Fruit fly (Drosophila melanogaster) whole organism, prepupa: ENCODE results near the gene CG10171.

ENCODE experiments used
- Blimp-1 ChIP-seq: fragments of 200-800 bp; sonication (Bioruptor generic); optimal IDR thresholded peaks from 3 replicates; lab custom pipeline; 2017; ENCODE audit warnings: missing biosample characterization, missing genetic modification characterization, mild to moderate bottlenecking, moderate library complexity, missing genetic modification reagents
- CG11294 ChIP-seq: fragments of 200-800 bp; sonication (Bioruptor generic); IDR thresholded peaks from 2 replicates; pipeline ENCODE4 v1.3.6; 2022; ENCODE audit warnings: missing biosample characterization, missing genetic modification characterization
- CG11902 ChIP-seq: fragments of 200-800 bp; sonication (Bioruptor generic); optimal IDR thresholded peaks from 3 replicates; lab custom pipeline; 2016; ENCODE audit warnings: missing biosample characterization, missing genetic modification characterization
- CG1621 ChIP-seq: fragments of 200-800 bp; sonication (Bioruptor generic); optimal IDR thresholded peaks from 3 replicates; lab custom pipeline; 2018; ENCODE audit warnings: missing biosample characterization, mild to moderate bottlenecking, missing genetic modification characterization
- CG16779 ChIP-seq: fragments of 200-800 bp; sonication (Bioruptor generic); optimal IDR thresholded peaks from 3 replicates; lab custom pipeline; 2017; ENCODE audit warnings: missing biosample characterization, mild to moderate bottlenecking, missing genetic modification characterization
- CG31627 ChIP-seq: fragments of 200-800 bp; sonication (Bioruptor generic); optimal IDR thresholded peaks from 3 replicates; lab custom pipeline; 2016; ENCODE audit warnings: missing biosample characterization, missing genetic modification characterization
- CG32006 ChIP-seq: fragments of 200-800 bp; sonication (Bioruptor generic); optimal IDR thresholded peaks from 3 replicates; lab custom pipeline; 2017; ENCODE audit warnings: missing biosample characterization, mild to moderate bottlenecking, missing genetic modification characterization
- CG34406 ChIP-seq: fragments of 200-800 bp; sonication (Bioruptor generic); optimal IDR thresholded peaks from 3 replicates; lab custom pipeline; 2016; ENCODE audit warnings: missing biosample characterization, missing genetic modification characterization
- CG3919 ChIP-seq: fragments of 200-800 bp; sonication (Bioruptor generic); optimal IDR thresholded peaks from 3 replicates; lab custom pipeline; 2016; ENCODE audit warnings: missing biosample characterization, missing genetic modification characterization
- CG4318 ChIP-seq: fragments of 200-800 bp; sonication (Bioruptor generic); optimal IDR thresholded peaks from 3 replicates; lab custom pipeline; 2017; ENCODE audit warnings: missing biosample characterization, mild to moderate bottlenecking, missing genetic modification characterization
- CG6276 ChIP-seq: fragments of 200-800 bp; sonication (Bioruptor generic); optimal IDR thresholded peaks from 2 replicates; lab custom pipeline; 2017; ENCODE audit warnings: missing biosample characterization, mild to moderate bottlenecking, missing genetic modification characterization
- CG6792 ChIP-seq: fragments of 200-800 bp; sonication (Bioruptor generic); optimal IDR thresholded peaks from 3 replicates; lab custom pipeline; 2016; ENCODE audit warnings: missing biosample characterization, missing genetic modification characterization
- CG6854 ChIP-seq: fragments of 200-800 bp; sonication (Bioruptor generic); optimal IDR thresholded peaks from 2 replicates; lab custom pipeline; 2017; ENCODE audit warnings: missing biosample characterization, mild to moderate bottlenecking, missing genetic modification characterization
- CG8319 ChIP-seq: fragments of 200-800 bp; sonication (Bioruptor generic); optimal IDR thresholded peaks from 3 replicates; lab custom pipeline; 2016; ENCODE audit warnings: missing biosample characterization, missing genetic modification characterization
- Eip75B ChIP-seq: fragments of 200-800 bp; sonication (Bioruptor generic); optimal IDR thresholded peaks from 3 replicates; lab custom pipeline; 2016; ENCODE audit warnings: missing biosample characterization, missing genetic modification characterization
- Eip78C ChIP-seq: fragments of 200-800 bp; sonication (Bioruptor generic); peaks from one replicate; lab custom pipeline; 2016; ENCODE audit warnings: missing biosample characterization, missing genetic modification characterization
- Gug ChIP-seq: fragments of 200-800 bp; sonication (Bioruptor generic); IDR thresholded peaks from 2 replicates; pipeline ENCODE4 v1.3.6; 2022; ENCODE audit warnings: missing biosample characterization, missing genetic modification characterization
- Hr38 ChIP-seq: sonication (Bioruptor generic); optimal IDR thresholded peaks from 2 replicates; lab custom pipeline; 2016; ENCODE audit warnings: missing biosample characterization, missing genetic modification characterization
- Hr39 ChIP-seq: fragments of 200-800 bp; sonication (Bioruptor generic); optimal IDR thresholded peaks from 2 replicates; lab custom pipeline; 2016; ENCODE audit warnings: missing biosample characterization, missing genetic modification characterization
- Lpt ChIP-seq: fragments of 200-800 bp; sonication (Bioruptor generic); optimal IDR thresholded peaks from 3 replicates; lab custom pipeline; 2016; ENCODE audit warnings: missing biosample characterization, missing genetic modification characterization
- OdsH ChIP-seq: fragments of 200-800 bp; sonication (Bioruptor generic); optimal IDR thresholded peaks from 3 replicates; lab custom pipeline; 2016; ENCODE audit warnings: missing biosample characterization, missing genetic modification characterization
- Sox102F ChIP-seq: fragments of 200-800 bp; sonication (Bioruptor generic); optimal IDR thresholded peaks from 2 replicates; lab custom pipeline; 2016; ENCODE audit warnings: missing biosample characterization, mild to moderate bottlenecking, missing genetic modification characterization
- Sox14 ChIP-seq: fragments of 200-800 bp; sonication (Bioruptor generic); optimal IDR thresholded peaks from 3 replicates; lab custom pipeline; 2016; ENCODE audit warnings: missing biosample characterization, missing genetic modification characterization
- Sox15 ChIP-seq: fragments of 200-800 bp; sonication (Bioruptor generic); optimal IDR thresholded peaks from 3 replicates; lab custom pipeline; 2016; ENCODE audit warnings: missing biosample characterization, missing genetic modification characterization
- cyc ChIP-seq: fragments of 200-800 bp; sonication (Bioruptor generic); optimal IDR thresholded peaks from 3 replicates; lab custom pipeline; 2016; ENCODE audit warnings: missing biosample characterization, missing genetic modification characterization
- dsx ChIP-seq: fragments of 200-800 bp; optimal IDR thresholded peaks from 3 replicates; lab custom pipeline; 2019; ENCODE audit warnings: missing biosample characterization, mild to moderate bottlenecking, missing genetic modification characterization, moderate library complexity; ENCODE audit not compliant: poor library complexity, severe bottlenecking
- eg ChIP-seq: fragments of 200-800 bp; sonication (Bioruptor generic); IDR thresholded peaks from 3 replicates; pipeline ENCODE4 v1.3.6; 2022; ENCODE audit warnings: missing biosample characterization, missing genetic modification characterization
- esn ChIP-seq: fragments of 200-800 bp; sonication (Bioruptor generic); optimal IDR thresholded peaks from 2 replicates; lab custom pipeline; 2016; ENCODE audit warnings: missing biosample characterization, mild to moderate bottlenecking, missing genetic modification characterization, moderate library complexity
- fd85E ChIP-seq: fragments of 200-800 bp; sonication (Bioruptor generic); optimal IDR thresholded peaks from 3 replicates; lab custom pipeline; 2016; ENCODE audit warnings: missing biosample characterization, missing genetic modification characterization
- fkh ChIP-seq: fragments of 200-800 bp; sonication (Bioruptor generic); optimal IDR thresholded peaks from 3 replicates; lab custom pipeline; 2017; ENCODE audit warnings: missing biosample characterization, mild to moderate bottlenecking, missing genetic modification characterization, moderate library complexity
- pdm3 ChIP-seq: fragments of 200-800 bp; sonication (Bioruptor generic); optimal IDR thresholded peaks from 3 replicates; lab custom pipeline; 2016; ENCODE audit warnings: missing biosample characterization, missing genetic modification characterization
- ss ChIP-seq, 2 experiments: fragments of 200-800 bp; sonication (Bioruptor generic); optimal IDR thresholded peaks; 2 replicates in 1 of 2; 3 replicates in 1 of 2; lab custom pipeline; 2017 to 2018; ENCODE audit warnings: mild to moderate bottlenecking in 2 of 2, missing biosample characterization in 2 of 2, missing genetic modification characterization in 2 of 2, moderate library complexity in 1 of 2
- svp ChIP-seq: fragments of 200-800 bp; sonication (Bioruptor generic); peaks from one replicate; lab custom pipeline; 2016; ENCODE audit warnings: missing biosample characterization, missing genetic modification characterization
- topi ChIP-seq: fragments of 200-800 bp; sonication (Bioruptor generic); optimal IDR thresholded peaks from 3 replicates; lab custom pipeline; 2016; ENCODE audit warnings: missing biosample characterization, missing genetic modification characterization
- vri ChIP-seq: fragments of 200-800 bp; sonication (Bioruptor generic); optimal IDR thresholded peaks from 3 replicates; lab custom pipeline; 2016; ENCODE audit warnings: missing biosample characterization, mild to moderate bottlenecking, missing genetic modification characterization

Gene CG10171

DNA sequence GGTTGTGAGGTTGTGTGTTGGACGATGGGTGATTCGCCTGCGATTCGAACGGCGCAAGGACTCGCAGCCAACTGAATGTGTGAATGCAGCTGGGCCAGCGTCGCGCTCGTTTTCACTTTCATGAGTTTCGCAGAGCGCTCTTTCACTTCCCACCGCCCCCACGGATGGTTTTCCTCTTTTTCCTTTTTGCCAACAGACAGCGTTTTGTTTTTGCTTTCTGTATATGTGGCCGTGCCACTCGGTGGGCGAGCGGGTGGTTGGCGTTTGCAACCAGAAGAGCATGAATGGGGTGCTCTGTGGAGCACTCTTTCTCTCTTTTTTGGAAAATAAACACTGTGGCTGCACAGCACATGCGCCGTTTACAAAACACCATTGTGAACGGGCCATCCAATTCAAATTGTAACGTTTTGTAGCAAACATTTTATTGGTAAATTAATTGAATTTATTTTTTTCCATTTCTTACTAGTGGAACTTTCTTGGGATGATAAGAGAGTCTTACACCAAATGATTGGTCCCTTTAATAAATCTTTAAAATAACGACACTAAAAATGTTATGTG, 47.5 kb upstream of the CG10171 start, which contains the start of gene CG10713 (continued):
- TF ChIP-seq CG11902 (GFP tag; lab: Kevin White, UChicago) = no peak
- peak; percentile 47 for TF ChIP-seq Lpt (GFP tag; lab: Kevin White, UChicago)
- peak; percentile 87 for TF ChIP-seq eg
- no peak for TF ChIP-seq cyc (GFP tag; lab: Kevin White, UChicago)
- no peak for TF ChIP-seq CG6792 (GFP tag; lab: Kevin White, UChicago)
- TF ChIP-seq CG32006 = peak; percentile 61
- no peak for TF ChIP-seq pdm3 (GFP tag; lab: Kevin White, UChicago)
- peak; percentile 35 for TF ChIP-seq Eip78C (GFP tag; lab: Kevin White, UChicago)
- no peak; the same call in 1 of the 2 replicates for TF ChIP-seq CG11294 (GFP tag; lab: Robert Waterston, UW)
- no peak for TF ChIP-seq CG8319 (GFP tag; lab: Kevin White, UChicago)
- TF ChIP-seq Hr38 = no peak
- TF ChIP-seq vri (GFP tag; lab: Kevin White, UChicago) = no peak
- TF ChIP-seq fd85E (GFP tag; lab: Kevin White, UChicago) = no peak
- peak; percentile 45 to 68 for TF ChIP-seq ss (GFP tag; optimal IDR thresholded peaks at IDR 0.05; lab: Kevin White, UChicago)
- no peak for TF ChIP-seq svp (GFP tag; lab: Kevin White, UChicago)
- peak; percentile 76 for TF ChIP-seq CG6276 (GFP tag; lab: Kevin White, UChicago)
- no peak for TF ChIP-seq CG34406 (GFP tag; lab: Kevin White, UChicago)
- peak; percentile 21; the same call in 1 of the 2 replicates for TF ChIP-seq Gug (GFP tag; lab: Robert Waterston, UW)
- peak; percentile 12 for TF ChIP-seq CG6854 (GFP tag; lab: Kevin White, UChicago)
- no peak for TF ChIP-seq Hr39
- TF ChIP-seq Sox14 (GFP tag; lab: Kevin White, UChicago) = peak; percentile 13
- peak; percentile 40 for TF ChIP-seq CG3919 (GFP tag; lab: Kevin White, UChicago)
- peak; percentile 2 for TF ChIP-seq Sox102F (GFP tag; lab: Kevin White, UChicago)
- TF ChIP-seq CG31627 = no peak
- no peak for TF ChIP-seq CG4318 (GFP tag; lab: Kevin White, UChicago)
- TF ChIP-seq topi (GFP tag; lab: Kevin White, UChicago) = peak; percentile 0
- TF ChIP-seq Blimp-1 (GFP tag; lab: Kevin White, UChicago) = no peak
- peak; percentile 65 for TF ChIP-seq CG16779 (tag; lab: Kevin White, UChicago)

DNA sequence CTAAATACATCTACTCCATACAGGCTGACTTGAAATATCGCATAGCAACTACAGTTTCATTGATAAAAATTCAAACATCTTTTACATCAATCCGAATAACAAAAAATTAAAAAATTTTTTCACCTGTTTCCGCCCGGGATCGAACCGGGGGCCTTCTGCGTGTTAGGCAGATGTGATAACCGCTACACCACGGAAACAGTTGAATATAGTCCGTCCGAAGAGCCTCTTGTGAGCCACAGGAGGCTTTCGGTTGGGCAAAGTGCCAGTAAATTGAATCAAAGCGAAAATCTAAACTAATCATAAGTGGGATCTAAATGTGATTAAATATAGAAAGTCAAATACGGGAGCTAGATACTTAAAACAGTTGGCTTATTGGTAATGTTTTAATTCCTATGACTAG, 45.8 kb upstream of the CG10171 start:
- no peak for TF ChIP-seq Eip75B (GFP tag; lab: Kevin White, UChicago)

DNA sequence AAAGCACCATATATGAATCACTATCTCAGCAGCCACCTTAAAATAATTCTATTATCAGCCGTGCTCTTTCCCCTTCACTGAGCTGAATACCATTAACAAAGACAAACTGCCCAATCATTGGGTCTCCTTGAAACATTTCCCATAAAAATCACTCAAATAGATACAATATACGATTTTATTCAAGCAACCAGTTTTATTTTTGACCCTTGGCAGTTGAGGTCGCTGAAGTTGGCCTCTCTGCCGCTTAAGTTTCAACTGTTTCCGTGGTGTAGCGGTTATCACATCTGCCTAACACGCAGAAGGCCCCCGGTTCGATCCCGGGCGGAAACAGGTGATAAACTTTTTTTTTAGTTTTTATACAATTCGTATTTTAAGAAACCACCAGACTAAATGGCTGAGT, 45.1 kb upstream of the CG10171 start:
- TF ChIP-seq vri (GFP tag; lab: Kevin White, UChicago) (no peak), OdsH (no peak), svp (GFP tag; lab: Kevin White, UChicago) (peak; percentile 68)

DNA sequence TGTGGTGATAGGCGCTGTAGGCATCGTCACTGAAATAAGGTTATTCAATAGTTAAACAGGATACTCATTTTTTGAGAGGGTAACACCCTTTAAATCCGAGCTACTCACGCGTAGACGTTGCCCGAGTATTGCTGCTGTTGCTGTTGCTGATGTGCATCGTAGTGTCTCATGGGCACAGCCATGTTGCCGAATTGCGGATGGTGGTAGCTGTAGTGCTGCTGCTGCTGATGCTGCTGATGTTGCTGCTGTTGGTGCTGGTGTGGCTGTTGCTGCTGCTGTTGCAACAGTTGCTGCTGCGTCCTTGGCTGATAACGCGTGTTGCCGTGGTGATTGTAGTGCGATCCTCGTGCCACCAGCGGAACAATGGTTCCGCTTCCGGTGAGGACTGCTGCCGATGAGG, 42.5 kb upstream of the CG10171 start:
- TF ChIP-seq Sox14 (GFP tag; lab: Kevin White, UChicago) (no peak), fkh (no peak), CG11294 (GFP tag; lab: Robert Waterston, UW) (no peak), CG6854 (GFP tag; lab: Kevin White, UChicago) (no peak), dsx (no peak), CG1621 (tag; lab: Kevin White, UChicago) (no peak), Eip75B (GFP tag; lab: Kevin White, UChicago) (no peak), CG31627 (no peak), esn (GFP tag; lab: Kevin White, UChicago) (no peak), CG16779 (tag; lab: Kevin White, UChicago) (no peak)

DNA sequence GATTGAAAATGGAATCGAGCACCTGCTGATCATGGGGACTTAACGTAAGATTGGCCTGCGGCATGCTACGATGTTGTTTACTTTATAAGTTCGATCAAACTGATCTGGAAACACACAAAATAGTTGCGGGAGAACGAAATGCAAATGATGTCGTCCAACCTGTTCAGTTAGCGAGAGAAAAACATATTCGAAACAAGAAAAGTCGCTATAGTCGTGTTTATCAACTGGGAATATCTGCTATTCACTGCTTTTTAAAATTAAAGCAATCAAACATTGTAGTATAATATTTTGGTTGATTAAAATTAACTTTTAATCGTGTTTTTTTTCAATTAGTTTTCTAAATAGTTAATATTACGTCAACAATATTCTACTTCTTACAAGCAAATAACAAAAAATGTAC, 38.9 kb upstream of the CG10171 start, which contains the start of gene CG14105:
Gene CG14105 (minus strand): TSS at position 101 of the 400 bp plus-strand sequence.
- no peak for TF ChIP-seq CG11294 (GFP tag; lab: Robert Waterston, UW)
- TF ChIP-seq CG6854 (GFP tag; lab: Kevin White, UChicago) = no peak
- TF ChIP-seq esn (GFP tag; lab: Kevin White, UChicago) = no peak
- no peak for TF ChIP-seq CG16779 (tag; lab: Kevin White, UChicago)
- no peak for TF ChIP-seq Gug (GFP tag; lab: Robert Waterston, UW)
- TF ChIP-seq cyc (GFP tag; lab: Kevin White, UChicago) = no peak
- TF ChIP-seq pdm3 (GFP tag; lab: Kevin White, UChicago) = no peak
- TF ChIP-seq Blimp-1 (GFP tag; lab: Kevin White, UChicago) = no peak
- TF ChIP-seq Sox15 (GFP tag; lab: Kevin White, UChicago) = no peak
- TF ChIP-seq CG1621 (tag; lab: Kevin White, UChicago) = no peak
